Worm (Caenorhabditis elegans): ENCODE results near the gene ZK353.10.
"Not testable (repeated sequence)": the region's sequence is repeated elsewhere in the genome, so short reads cannot be mapped to it uniquely, and the experiment has no call there.

Gene ZK353.10

DNA sequence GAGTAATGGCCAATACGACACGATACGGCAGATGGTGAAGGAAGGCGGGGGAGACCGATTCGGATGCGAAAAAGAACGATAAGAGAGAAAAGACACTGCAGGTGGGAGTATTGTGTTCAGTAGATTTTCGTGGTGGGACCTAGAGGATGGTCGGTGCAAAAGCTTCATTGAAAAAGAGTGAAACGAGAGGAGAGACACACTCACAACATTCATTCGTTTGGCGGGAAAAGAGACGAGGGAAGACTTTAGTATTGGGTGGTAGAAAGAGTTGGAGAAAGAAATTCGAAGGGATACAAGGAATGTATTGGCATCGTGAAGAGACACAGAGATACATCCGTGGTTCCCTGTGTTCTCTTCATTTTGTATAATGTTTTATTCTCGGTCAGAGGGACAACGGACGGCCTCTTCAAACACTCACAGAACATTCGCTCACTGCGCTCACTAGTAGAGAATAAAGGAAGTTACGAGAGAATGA is 37.8 kb downstream of the ZK353.10 start (continued):
- peak; percentile 56 for TF ChIP-seq syd-9 (tag; optimal IDR thresholded peaks at IDR 0.05)
- TF ChIP-seq ceh-18 (tag; optimal IDR thresholded peaks at IDR 0.05) = peak; percentile 81
- TF ChIP-seq pros-1 (tag; optimal IDR thresholded peaks at IDR 0.05) = peak; percentile 40
- TF ChIP-seq unc-55 (GFP tag; optimal IDR thresholded peaks at IDR 0.05) = peak; percentile 14

- TF ChIP-seq ceh-14 (tag; optimal IDR thresholded peaks at IDR 0.05) (no peak), dve-1 (tag; optimal IDR thresholded peaks at IDR 0.05) (no peak), Y22D7AL.16 (tag; optimal IDR thresholded peaks at IDR 0.05) (no peak), che-1 (tag; optimal IDR thresholded peaks at IDR 0.05) (no peak), hlh-13 (GFP tag; optimal IDR thresholded peaks at IDR 0.05) (no peak), ceh-2 (tag; optimal IDR thresholded peaks at IDR 0.05) (no peak), madf-2 (tag; optimal IDR thresholded peaks at IDR 0.05) (no peak), ceh-18 (tag; optimal IDR thresholded peaks at IDR 0.05) (no peak), pha-2 (tag; optimal IDR thresholded peaks at IDR 0.05) (no peak), pros-1 (tag; optimal IDR thresholded peaks at IDR 0.05) (no peak), ceh-22 (tag; optimal IDR thresholded peaks at IDR 0.05) (no peak), K09A11.1 (tag; optimal IDR thresholded peaks at IDR 0.05; ENCODE audit: insufficient read depth) (no peak), unc-55 (GFP tag; optimal IDR thresholded peaks at IDR 0.05) (no peak), ztf-16 (tag; optimal IDR thresholded peaks at IDR 0.05) (no peak), nhr-11 (tag; optimal IDR thresholded peaks at IDR 0.05) (no peak), ahr-1 (tag; optimal IDR thresholded peaks at IDR 0.05) (no peak), tbx-7 (tag; optimal IDR thresholded peaks at IDR 0.05) (no peak)
These were observed 38.8 kb downstream of the ZK353.10 start for ce11 chrIII:8355462-8355815.

- no peak for TF ChIP-seq syd-9 (tag; optimal IDR thresholded peaks at IDR 0.05)
- peak; percentile 86 for TF ChIP-seq hlh-30 (tag; optimal IDR thresholded peaks at IDR 0.05; ENCODE audit: insufficient read depth)
- TF ChIP-seq ama-1 (optimal IDR thresholded peaks at IDR 0.05) = peak; percentile 47
- no peak for TF ChIP-seq lim-6 (tag; optimal IDR thresholded peaks at IDR 0.05)
- no peak for TF ChIP-seq che-1 (tag; optimal IDR thresholded peaks at IDR 0.05)
- peak; percentile 59 for TF ChIP-seq unc-55 (GFP tag; optimal IDR thresholded peaks at IDR 0.05)
- peak; percentile 5 for TF ChIP-seq ceh-31 (tag; optimal IDR thresholded peaks at IDR 0.05)
- TF ChIP-seq ceh-6 (GFP tag; optimal IDR thresholded peaks at IDR 0.05) = no peak
- no peak for TF ChIP-seq eyg-1 (tag; optimal IDR thresholded peaks at IDR 0.05)
- no peak for TF ChIP-seq pha-2 (tag; optimal IDR thresholded peaks at IDR 0.05)
- no peak for TF ChIP-seq ceh-30 (tag; optimal IDR thresholded peaks at IDR 0.05)
- TF ChIP-seq dve-1 (tag; optimal IDR thresholded peaks at IDR 0.05) = no peak
- no peak for TF ChIP-seq ceh-22 (tag; optimal IDR thresholded peaks at IDR 0.05)
- no peak for TF ChIP-seq gmeb-2 (tag; optimal IDR thresholded peaks at IDR 0.05)
- peak; percentile 3 for TF ChIP-seq unc-42 (tag; optimal IDR thresholded peaks at IDR 0.05)
- no peak for TF ChIP-seq Y22D7AL.16 (tag; optimal IDR thresholded peaks at IDR 0.05)
- peak; percentile 20 for TF ChIP-seq nfya-1 (tag; optimal IDR thresholded peaks at IDR 0.05)
- peak; percentile 11; the same call in 1 of the 2 replicates for TF ChIP-seq sox-2 (GFP tag; IDR thresholded peaks at IDR 0.05)
- no peak for TF ChIP-seq hlh-15 (tag; optimal IDR thresholded peaks at IDR 0.05)
- no peak for TF ChIP-seq pros-1 (tag; optimal IDR thresholded peaks at IDR 0.05)
- TF ChIP-seq npax-4 (tag; optimal IDR thresholded peaks at IDR 0.05) = no peak
- peak; percentile 44 for TF ChIP-seq ceh-48 (tag; optimal IDR thresholded peaks at IDR 0.05)
These were observed 39.4 kb downstream of the ZK353.10 start, which contains the start of gene unc-116 for ce11 chrIII:8354644-8355461. TSS of gene unc-116 (minus strand) at chrIII:8355174.

DNA sequence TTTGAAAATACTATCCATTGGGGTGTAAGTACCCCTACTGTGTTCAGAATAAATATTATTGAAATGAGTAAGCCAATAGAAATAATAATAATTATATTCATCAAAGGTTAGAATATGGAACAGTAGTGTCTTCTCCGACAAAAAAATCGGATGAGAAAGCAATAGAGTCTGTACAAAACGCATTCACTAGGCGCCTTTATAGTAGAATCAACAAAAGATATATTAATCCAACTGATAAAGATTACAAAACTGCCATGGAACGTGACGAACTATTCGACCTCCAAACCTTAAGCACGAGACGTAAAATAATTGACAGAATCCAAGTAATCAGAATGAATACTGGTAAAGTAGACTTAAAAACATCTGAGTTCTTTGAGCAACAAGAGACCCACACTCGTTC is 46.4 kb downstream of the ZK353.10 start, which contains the start of gene clc-29:
clc-29 (minus strand) TSS at position 101 of the 400 bp plus-strand sequence.
- TF ChIP-seq sox-4, ceh-9, ets-4 (tag; optimal IDR thresholded peaks at IDR 0.05): not testable (repeated sequence)

Data from whole organism, late embryonic.